Worm (Caenorhabditis elegans): ENCODE measurements around the gene C06B8.7.

C06B8.7 gene

DNA sequence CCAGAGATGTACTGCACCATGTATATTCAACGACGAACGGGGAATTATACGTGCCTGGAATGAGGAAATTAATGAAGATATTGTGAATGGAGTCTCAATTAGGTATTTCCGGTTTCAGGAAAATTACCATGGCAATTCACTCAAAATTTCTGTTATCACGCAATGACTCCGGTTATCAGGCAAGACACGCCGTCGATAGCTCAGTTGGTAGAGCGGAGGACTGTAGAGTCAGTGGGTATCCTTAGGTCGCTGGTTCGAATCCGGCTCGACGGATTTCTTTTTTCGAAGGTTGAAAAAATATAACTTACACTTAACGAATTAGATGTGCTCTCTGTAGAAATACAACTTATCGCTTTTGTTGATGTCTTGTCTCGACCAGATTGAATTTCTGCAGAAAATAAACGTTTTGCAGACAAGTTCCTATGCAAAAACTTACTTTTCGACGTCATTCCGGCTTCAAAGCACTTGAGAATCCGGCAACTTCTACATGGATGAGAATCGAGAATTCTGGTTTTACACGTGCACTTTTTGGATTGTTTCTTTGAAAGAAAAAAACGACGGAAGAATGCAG is 17.9 kb upstream of the C06B8.7 start (continued):
- TF ChIP-seq zag-1 (tag; optimal IDR thresholded peaks at IDR 0.05) (no peak), attf-4 (tag; optimal IDR thresholded peaks at IDR 0.05) (no peak), dmd-8 (GFP tag; IDR thresholded peaks at IDR 0.05) (no peak), T20F7.1 (GFP tag; optimal IDR thresholded peaks at IDR 0.05) (no peak), zip-11 (GFP tag; IDR thresholded peaks at IDR 0.05) (no peak), lim-7 (GFP tag; IDR thresholded peaks at IDR 0.05) (peak; percentile 64; the same call in 1 of the 2 replicates), daf-16 (GFP tag; optimal IDR thresholded peaks at IDR 0.05) (no peak), daf-16 (tag; optimal IDR thresholded peaks at IDR 0.05) (no peak), nhr-48 (tag; optimal IDR thresholded peaks at IDR 0.05) (no peak), pqm-1 (tag; optimal IDR thresholded peaks at IDR 0.05) (no peak), ctbp-1 (GFP tag; IDR thresholded peaks at IDR 0.05) (no peak), arid-1 (GFP tag; conservative IDR thresholded peaks at IDR 0.05) (0 out of 2 replicates have a peak, but pooled peaks have one; percentile 30), nhr-77 (tag; optimal IDR thresholded peaks at IDR 0.05) (no peak), ceh-62 (tag; optimal IDR thresholded peaks at IDR 0.05) (no peak), nhr-10 (tag; optimal IDR thresholded peaks at IDR 0.05) (no peak), snpc-1.2 (GFP tag; IDR thresholded peaks at IDR 0.05) (no peak), madf-9 (GFP tag; conservative IDR thresholded peaks at IDR 0.05) (0 out of 2 replicates have a peak, but pooled peaks have one; percentile 16), unc-39 (tag; optimal IDR thresholded peaks at IDR 0.05) (no peak), dve-1 (tag; optimal IDR thresholded peaks at IDR 0.05; ENCODE audit: insufficient read depth) (peak; percentile 7), ztf-7 (tag; optimal IDR thresholded peaks at IDR 0.05) (no peak), fkh-10 (GFP tag; optimal IDR thresholded peaks at IDR 0.05) (no peak), unc-62 (GFP tag; optimal IDR thresholded peaks at IDR 0.05 in 1 of 2) (peak in 1 of 2 experiments; percentile 64), unc-62 (tag; optimal IDR thresholded peaks at IDR 0.05) (no peak), nhr-237 (tag; optimal IDR thresholded peaks at IDR 0.05) (no peak), vab-7 (GFP tag; IDR thresholded peaks at IDR 0.05) (0 out of 2 replicates have a peak, but pooled peaks have one; percentile 34), mxl-2 (GFP tag; conservative IDR thresholded peaks at IDR 0.05) (no peak)

DNA sequence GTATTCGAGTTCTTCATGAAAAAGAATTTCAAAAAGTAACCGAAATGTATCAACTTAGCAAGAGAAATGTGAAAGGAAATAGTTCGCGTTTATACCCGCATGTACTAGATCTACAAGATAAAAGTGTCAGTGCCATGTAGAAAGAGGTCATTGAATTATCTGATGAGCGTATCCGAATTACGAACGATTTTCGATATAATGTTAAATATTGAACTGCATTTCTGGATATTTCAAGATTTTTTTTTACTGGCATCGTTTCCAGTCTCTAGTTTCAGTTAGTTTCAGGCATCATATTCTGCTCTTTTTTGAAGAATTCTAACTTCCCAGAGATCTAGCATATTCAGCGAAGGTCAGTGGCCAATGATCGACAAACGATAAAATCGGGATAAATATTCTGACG is 17.2 kb upstream of the C06B8.7 start, which contains the start of gene nhr-150:
TSS of gene nhr-150 (minus strand) at position 92 of the 400 bp plus-strand sequence.
- TF ChIP-seq aha-1 (tag): peak; percentile 92
- TF ChIP-seq saeg-2 (GFP tag; IDR thresholded peaks at IDR 0.05): no peak

DNA sequence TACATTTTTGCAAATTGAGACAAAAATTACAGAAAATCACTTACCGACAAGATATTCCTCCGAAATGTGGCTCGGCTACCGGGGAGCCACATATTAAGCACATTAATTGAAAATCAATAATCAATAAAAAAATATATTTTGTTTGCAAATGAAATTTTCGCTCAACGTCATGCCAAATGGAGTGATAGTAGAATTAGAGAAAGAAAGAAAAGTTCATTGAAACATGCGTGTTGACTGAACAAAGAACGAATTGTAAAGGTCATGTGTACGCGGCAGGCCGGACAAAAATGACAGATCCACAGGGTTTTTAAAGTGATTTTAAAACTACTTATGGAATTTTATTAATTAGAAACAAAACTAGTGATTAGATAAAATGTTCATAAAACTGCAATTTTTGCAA is 15.0 kb upstream of the C06B8.7 start:
- TF ChIP-seq ZK546.5 (tag; optimal IDR thresholded peaks at IDR 0.05) (no peak), hmg-1.1 (GFP tag; IDR thresholded peaks at IDR 0.05) (no peak), dmd-9 (GFP tag; IDR thresholded peaks at IDR 0.05) (no peak), nhr-48 (tag; optimal IDR thresholded peaks at IDR 0.05) (peak; percentile 30), daf-19 (GFP tag; conservative IDR thresholded peaks at IDR 0.05) (no peak), ces-1 (GFP tag; optimal IDR thresholded peaks at IDR 0.05) (no peak), aha-1 (tag) (no peak), R02D3.7 (tag; optimal IDR thresholded peaks at IDR 0.05) (no peak), nhr-41 (GFP tag; IDR thresholded peaks at IDR 0.05) (no peak), Y48G9A.11 (GFP tag; IDR thresholded peaks at IDR 0.05) (no peak), tra-1 (GFP tag; IDR thresholded peaks at IDR 0.05) (no peak), dve-1 (tag; optimal IDR thresholded peaks at IDR 0.05; ENCODE audit: insufficient read depth) (no peak), ZK337.2 (GFP tag; IDR thresholded peaks at IDR 0.05) (no peak), mxl-3 (GFP tag; optimal IDR thresholded peaks at IDR 0.05) (no peak), spr-3 (GFP tag; optimal IDR thresholded peaks at IDR 0.05) (no peak), ceh-44 (GFP tag; IDR thresholded peaks at IDR 0.05) (no peak), unc-39 (tag; optimal IDR thresholded peaks at IDR 0.05) (no peak), skn-1 (tag; optimal IDR thresholded peaks at IDR 0.05) (no peak), nhr-77 (tag; optimal IDR thresholded peaks at IDR 0.05) (peak; percentile 9), dmd-6 (GFP tag; IDR thresholded peaks at IDR 0.05) (peak; percentile 47), daf-16 (GFP tag; optimal IDR thresholded peaks at IDR 0.05) (no peak), daf-16 (tag; optimal IDR thresholded peaks at IDR 0.05) (peak; percentile 64), lsy-2 (tag; optimal IDR thresholded peaks at IDR 0.05) (no peak), nhr-111 (GFP tag; optimal IDR thresholded peaks at IDR 0.05) (no peak), nhr-28 (tag; optimal IDR thresholded peaks at IDR 0.05) (peak; percentile 56), tag-97 (GFP tag; IDR thresholded peaks at IDR 0.05) (no peak), dmd-8 (GFP tag; IDR thresholded peaks at IDR 0.05) (no peak), nhr-10 (tag; optimal IDR thresholded peaks at IDR 0.05) (no peak), nhr-6 (tag; optimal IDR thresholded peaks at IDR 0.05) (peak; percentile 84), hif-1 (tag; optimal IDR thresholded peaks at IDR 0.05) (no peak)
